Fruit fly (Drosophila melanogaster) whole organism, adult: ENCODE data around the gene CG14391.

Experiments used
- CG12768 ChIP-seq: fragments of 200-800 bp; sonication (Bioruptor generic); optimal IDR thresholded peaks from 2 replicates; lab custom pipeline; 2017; ENCODE audit warnings: missing biosample characterization, missing genetic modification characterization, mild to moderate bottlenecking, moderate library complexity, missing genetic modification reagents
- CG33017 ChIP-seq: fragments of 200-800 bp; sonication (Bioruptor generic); optimal IDR thresholded peaks from 2 replicates; lab custom pipeline; 2018; ENCODE audit warnings: missing biosample characterization, mild to moderate bottlenecking, missing genetic modification characterization, moderate library complexity
- Crg-1 ChIP-seq: fragments of 200-800 bp; sonication (Bioruptor generic); optimal IDR thresholded peaks from 2 replicates; lab custom pipeline; 2016; ENCODE audit warnings: missing biosample characterization, missing genetic modification characterization
- Hr96 ChIP-seq: fragments of 200-800 bp; sonication (Bioruptor generic); optimal IDR thresholded peaks from 2 replicates; lab custom pipeline; 2016; ENCODE audit warnings: missing biosample characterization, missing genetic modification characterization
- cic ChIP-seq: fragments of 200-800 bp; sonication (Bioruptor generic); optimal IDR thresholded peaks from 2 replicates; lab custom pipeline; 2017; ENCODE audit warnings: missing biosample characterization, mild to moderate bottlenecking, missing genetic modification characterization, moderate library complexity
- cnc ChIP-seq, 2 experiments: fragments of >200 bp; optimal IDR thresholded peaks; 2 replicates each; lab custom pipeline; 2017

DNA sequence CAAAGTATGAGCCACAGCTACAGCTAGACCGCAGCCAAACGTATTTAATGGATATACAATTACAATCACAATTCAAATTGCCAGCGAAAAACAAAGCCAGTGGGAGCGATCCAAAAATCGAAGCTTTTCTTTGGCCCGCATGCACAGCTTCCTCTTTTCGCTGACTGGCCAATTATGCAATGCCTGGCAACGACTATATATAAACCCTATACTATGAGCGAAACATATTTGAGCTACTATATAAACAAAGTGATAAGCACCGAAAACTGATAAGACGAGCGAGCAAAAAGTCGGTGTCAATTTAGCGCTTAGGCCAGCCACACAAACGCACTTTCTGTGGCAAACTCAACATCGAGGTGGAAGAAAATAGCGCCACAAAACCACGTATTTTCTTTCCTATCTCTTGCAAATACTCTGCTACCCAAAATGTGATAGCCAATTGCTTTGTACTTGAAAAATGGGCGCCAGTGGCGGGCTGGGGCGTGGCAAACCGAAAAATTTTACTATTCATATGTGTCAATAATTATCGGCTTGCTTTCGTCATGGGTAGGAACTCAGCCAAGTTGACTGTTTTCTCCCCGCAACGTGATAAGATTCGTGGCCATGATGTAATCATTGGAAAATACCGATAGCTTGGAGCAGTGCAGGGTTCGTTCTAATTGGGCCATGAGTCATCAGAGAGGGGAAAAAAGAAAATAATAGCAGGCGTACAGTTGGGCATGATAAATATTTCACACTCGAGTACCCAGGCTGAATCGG, 5.2 kb upstream of the CG14391 start:
- TF ChIP-seq Crg-1 (GFP tag; lab: Kevin White, UChicago): no peak
- TF ChIP-seq CG33017 (tag; lab: Kevin White, UChicago): no peak
- no peak for TF ChIP-seq CG12768 (GFP tag; lab: Kevin White, UChicago)
- no peak for TF ChIP-seq cnc (optimal IDR thresholded peaks at IDR 0.05; lab: Kevin White, UChicago)
- TF ChIP-seq cic (GFP tag; lab: Kevin White, UChicago): no peak
- no peak for TF ChIP-seq Hr96 (GFP tag; lab: Kevin White, UChicago)
